Worm (Caenorhabditis elegans): ENCODE measurements around the gene uncp-18.

- TF ChIP-seq him-1 (tag; optimal IDR thresholded peaks at IDR 0.05) (no peak), dao-5 (tag; optimal IDR thresholded peaks at IDR 0.05) (no peak)
Measured at ce11 chrIV:343279-343678, 47.1 kb upstream of the uncp-18 start.

Measured in whole organism, L4/young adult.